2 worm cellular contexts compared by ENCODE assay signal in genomic region chrX:1933527-1933926, ce11.
A peak's percentile ranks its signal among the peaks of the same experiment; 100 is the strongest.
TF ChIP-seq lines count a peak whose summit lies in the region.

No protein-coding gene starts in this region.

TF ChIP-seq in whole organism, late embryonic, 69 proteins besides CTCF, POLR2A, EP300 and RAD21:
- TF ChIP-seq sdc-2 (tag; optimal IDR thresholded peaks at IDR 0.05; lab: Kevin White, UChicago): peak; percentile 9

TF ChIP-seq in whole organism, midembryonic, 9 proteins besides CTCF, POLR2A, EP300 and RAD21:
- TF ChIP-seq ztf-23 (GFP tag; IDR thresholded peaks at IDR 0.05; lab: Robert Waterston, UW): peak; percentile 99
